Fruit fly (Drosophila melanogaster) whole organism, embryonic: Measurements from ENCODE around the gene kat80.

Experiments
- Awh ChIP-seq: fragments of 200-800 bp; sonication (Bioruptor generic); IDR thresholded peaks from 2 replicates; pipeline ENCODE4, ENCODE4 v1.3.6; 2022; ENCODE audit warnings: missing biosample characterization, missing genetic modification characterization
- CG10147 ChIP-seq: fragments of 200-800 bp; sonication (Bioruptor generic); optimal IDR thresholded peaks from 2 replicates; lab custom pipeline; 2019; ENCODE audit warnings: missing biosample characterization, mild to moderate bottlenecking, missing genetic modification characterization, moderate library complexity
- CG1024 ChIP-seq: fragments of 200-800 bp; sonication (Bioruptor generic); IDR thresholded peaks from 2 replicates; pipeline ENCODE4 v1.3.6; 2022; ENCODE audit warnings: missing biosample characterization, missing genetic modification characterization
- CG10274 ChIP-seq: fragments of 200-800 bp; sonication (Bioruptor generic); optimal IDR thresholded peaks from 3 replicates; lab custom pipeline; 2017; ENCODE audit warnings: missing biosample characterization, mild to moderate bottlenecking, missing genetic modification characterization
- CG10979 ChIP-seq: fragments of 200-800 bp; sonication (Bioruptor generic); optimal IDR thresholded peaks from 2 replicates; lab custom pipeline; 2018; ENCODE audit warnings: missing biosample characterization, mild to moderate bottlenecking, missing genetic modification characterization, moderate library complexity
- CG11093 ChIP-seq: fragments of 200-800 bp; sonication (Bioruptor generic); IDR thresholded peaks from 3 replicates; pipeline ENCODE4 v1.3.6; 2022; ENCODE audit warnings: missing biosample characterization, missing genetic modification characterization
- CG12769 ChIP-seq: fragments of 200-800 bp; sonication (Bioruptor generic); optimal IDR thresholded peaks from 2 replicates; lab custom pipeline; 2019; ENCODE audit warnings: missing biosample characterization, mild to moderate bottlenecking, missing genetic modification characterization, moderate library complexity
- CG13287 ChIP-seq: fragments of 200-800 bp; sonication (Bioruptor generic); IDR thresholded peaks from 2 replicates; pipeline ENCODE4 v1.3.6; 2022; ENCODE audit warnings: missing biosample characterization, missing genetic modification characterization; ENCODE audit not compliant: partially characterized antibody
- CG14710 ChIP-seq: fragments of 200-800 bp; sonication (Bioruptor generic); optimal IDR thresholded peaks from 3 replicates; lab custom pipeline; 2019; ENCODE audit warnings: missing biosample characterization, mild to moderate bottlenecking, missing genetic modification characterization, moderate library complexity
- CG1529 ChIP-seq: fragments of 200-800 bp; sonication (Bioruptor generic); optimal IDR thresholded peaks from 3 replicates; lab custom pipeline; 2018; ENCODE audit warnings: missing biosample characterization, missing genetic modification characterization
- CG1602 ChIP-seq: fragments of 200-800 bp; sonication (Bioruptor generic); optimal IDR thresholded peaks from 3 replicates; lab custom pipeline; 2016; ENCODE audit warnings: missing biosample characterization, missing genetic modification characterization
- CG18476 ChIP-seq: fragments of 200-800 bp; sonication (Bioruptor generic); optimal IDR thresholded peaks from 2 replicates; lab custom pipeline; 2016; ENCODE audit warnings: missing biosample characterization, mild to moderate bottlenecking, missing genetic modification characterization
- CG30403 ChIP-seq: fragments of 200-800 bp; sonication (Bioruptor generic); optimal IDR thresholded peaks from 3 replicates; lab custom pipeline; 2016; ENCODE audit warnings: missing biosample characterization, missing genetic modification characterization
- CG4854 ChIP-seq: fragments of 200-800 bp; sonication (Bioruptor generic); optimal IDR thresholded peaks from 2 replicates; lab custom pipeline; 2016; ENCODE audit warnings: missing biosample characterization, missing genetic modification characterization, inconsistent platforms
- CG5180 ChIP-seq: fragments of 200-800 bp; sonication (Bioruptor generic); optimal IDR thresholded peaks from 3 replicates; lab custom pipeline; 2017; ENCODE audit warnings: missing biosample characterization, missing genetic modification characterization, mild to moderate bottlenecking, moderate library complexity, missing genetic modification reagents
- CG7357 ChIP-seq: fragments of 200-800 bp; sonication (Bioruptor generic); IDR thresholded peaks from 3 replicates; pipeline ENCODE4 v1.3.6; 2022; ENCODE audit warnings: missing biosample characterization, missing genetic modification characterization
- CG7987 ChIP-seq: fragments of 200-800 bp; sonication (Bioruptor generic); optimal IDR thresholded peaks from 2 replicates; lab custom pipeline; 2018; ENCODE audit warnings: missing biosample characterization, mild to moderate bottlenecking, missing genetic modification characterization, moderate library complexity
- CG8290 ChIP-seq, 3 experiments: fragments of 200-800 bp; sonication (Bioruptor generic); optimal IDR thresholded peaks; 2 replicates each; lab custom pipeline; 2016 to 2019; ENCODE audit warnings: missing biosample characterization in 3 of 3, missing genetic modification characterization in 3 of 3, mild to moderate bottlenecking in 2 of 3, moderate library complexity in 1 of 3
- CG9215 ChIP-seq: fragments of 200-800 bp; sonication (Bioruptor generic); IDR thresholded peaks from 2 replicates; pipeline ENCODE4 v1.3.6; 2022; ENCODE audit warnings: missing biosample characterization, missing genetic modification characterization
- CG9609 ChIP-seq: fragments of 200-800 bp; sonication (Bioruptor generic); optimal IDR thresholded peaks from 3 replicates; lab custom pipeline; 2016; ENCODE audit warnings: missing biosample characterization, missing genetic modification characterization
- CG9817 ChIP-seq: fragments of 200-800 bp; sonication (Bioruptor generic); optimal IDR thresholded peaks from 2 replicates; lab custom pipeline; 2018; ENCODE audit warnings: missing biosample characterization, mild to moderate bottlenecking, missing genetic modification characterization, moderate library complexity
- CrebB ChIP-seq: fragments of 200-800 bp; sonication (Bioruptor generic); optimal IDR thresholded peaks from 3 replicates; lab custom pipeline; 2018; ENCODE audit warnings: missing biosample characterization, mild to moderate bottlenecking, missing genetic modification characterization
- Deaf1 ChIP-seq: fragments of 200-800 bp; optimal IDR thresholded peaks from 3 replicates; lab custom pipeline; 2019; ENCODE audit warnings: missing biosample characterization, mild to moderate bottlenecking, missing genetic modification characterization, moderate library complexity
- Dek ChIP-seq: fragments of 200-800 bp; sonication (Bioruptor generic); optimal IDR thresholded peaks from 3 replicates; lab custom pipeline; 2019; ENCODE audit warnings: missing biosample characterization, mild to moderate bottlenecking, missing genetic modification characterization, moderate library complexity
- HLH3B ChIP-seq: fragments of 200-800 bp; sonication (Bioruptor generic); IDR thresholded peaks from 2 replicates; pipeline ENCODE4 v1.3.6; 2022; ENCODE audit warnings: missing biosample characterization, missing genetic modification characterization
- HLHmδ ChIP-seq: fragments of 200-800 bp; sonication (Bioruptor generic); optimal IDR thresholded peaks from 2 replicates; lab custom pipeline; 2018; ENCODE audit warnings: missing biosample characterization, mild to moderate bottlenecking, missing genetic modification characterization, moderate library complexity
- Hand ChIP-seq: fragments of 200-800 bp; sonication (Bioruptor generic); optimal IDR thresholded peaks from 2 replicates; lab custom pipeline; 2017; ENCODE audit warnings: mild to moderate bottlenecking, missing biosample characterization, missing genetic modification reagents, missing genetic modification characterization
- Mad ChIP-seq: fragments of 200-800 bp; sonication (Bioruptor generic); optimal IDR thresholded peaks from 2 replicates; lab custom pipeline; 2016; ENCODE audit warnings: missing biosample characterization, missing genetic modification characterization
- Mes4 ChIP-seq: fragments of 200-800 bp; sonication (Bioruptor generic); optimal IDR thresholded peaks from 2 replicates; lab custom pipeline; 2016; ENCODE audit warnings: missing biosample characterization, missing genetic modification characterization
- Myb ChIP-seq: fragments of 200-800 bp; sonication (Bioruptor generic); optimal IDR thresholded peaks from 2 replicates; lab custom pipeline; 2016; ENCODE audit warnings: missing biosample characterization, missing genetic modification characterization
- Sry-δ ChIP-seq: fragments of 200-800 bp; sonication (Bioruptor generic); optimal IDR thresholded peaks from 2 replicates; lab custom pipeline; 2016; ENCODE audit warnings: missing biosample characterization, missing genetic modification characterization
- Stat92E ChIP-seq, 3 experiments: fragments of >200 bp in 2 of 3; fragments of 200-800 bp in 1 of 3; sonication (Bioruptor generic) in 1 of 3; optimal IDR thresholded peaks; 2 replicates each; lab custom pipeline; 2017 to 2019; ENCODE audit warnings: missing biosample characterization in 3 of 3, missing genetic modification characterization in 3 of 3, mild to moderate bottlenecking in 1 of 3, moderate library complexity in 1 of 3
- Vsx1 ChIP-seq: fragments of 200-800 bp; sonication (Bioruptor generic); optimal IDR thresholded peaks from 2 replicates; lab custom pipeline; 2017; ENCODE audit warnings: missing biosample characterization, mild to moderate bottlenecking, missing genetic modification characterization, missing genetic modification reagents
- ase ChIP-seq: fragments of 200-800 bp; sonication (Bioruptor generic); IDR thresholded peaks from 3 replicates; pipeline ENCODE4 v1.3.6; 2022; ENCODE audit warnings: missing biosample characterization, missing genetic modification characterization
- ash1 ChIP-seq: fragments of 200-800 bp; sonication (Bioruptor generic); optimal IDR thresholded peaks from 2 replicates; lab custom pipeline; 2018; ENCODE audit warnings: missing biosample characterization, mild to moderate bottlenecking, missing genetic modification characterization
- btn ChIP-seq: fragments of 200-800 bp; sonication (Bioruptor generic); optimal IDR thresholded peaks from 2 replicates; lab custom pipeline; 2016; ENCODE audit warnings: missing biosample characterization, missing genetic modification characterization
- cad ChIP-seq: fragments of >200 bp; optimal IDR thresholded peaks from 2 replicates; lab custom pipeline; 2017; ENCODE audit warnings: missing biosample characterization, missing genetic modification characterization
- chm ChIP-seq: fragments of 200-800 bp; sonication (Bioruptor generic); IDR thresholded peaks from 2 replicates; pipeline ENCODE4 v1.3.6; 2022; ENCODE audit warnings: missing biosample characterization, missing genetic modification characterization
- crc ChIP-seq: fragments of 200-800 bp; sonication (Bioruptor generic); optimal IDR thresholded peaks from 2 replicates; lab custom pipeline; 2016; ENCODE audit warnings: missing biosample characterization, missing genetic modification characterization
- fd64A ChIP-seq: fragments of 200-800 bp; sonication (Bioruptor generic); optimal IDR thresholded peaks from 3 replicates; lab custom pipeline; 2018; ENCODE audit warnings: missing biosample characterization, mild to moderate bottlenecking, missing genetic modification characterization
- gcm ChIP-seq: fragments of 200-800 bp; sonication (Bioruptor generic); optimal IDR thresholded peaks from 2 replicates; lab custom pipeline; 2019; ENCODE audit warnings: missing biosample characterization, mild to moderate bottlenecking, missing genetic modification characterization, moderate library complexity
- gfzf ChIP-seq: fragments of 200-800 bp; sonication (Bioruptor generic); optimal IDR thresholded peaks from 2 replicates; lab custom pipeline; 2016; ENCODE audit warnings: missing biosample characterization, mild to moderate bottlenecking, missing genetic modification characterization, moderate library complexity
- hbn ChIP-seq: fragments of 200-800 bp; sonication (Bioruptor generic); IDR thresholded peaks from 2 replicates; pipeline ENCODE4 v1.3.6; 2022; ENCODE audit warnings: missing biosample characterization, missing genetic modification characterization; ENCODE audit not compliant: partially characterized antibody
- otp ChIP-seq: fragments of 200-800 bp; sonication (Bioruptor generic); IDR thresholded peaks from 3 replicates; pipeline ENCODE4, ENCODE4 v1.3.6; 2022; ENCODE audit warnings: missing biosample characterization, missing genetic modification characterization
- p53 ChIP-seq: fragments of 200-800 bp; sonication (Bioruptor generic); optimal IDR thresholded peaks from 2 replicates; lab custom pipeline; 2016; ENCODE audit warnings: missing biosample characterization, missing genetic modification characterization
- pho ChIP-seq: fragments of 200-800 bp; sonication (Bioruptor generic); optimal IDR thresholded peaks from 2 replicates; lab custom pipeline; 2016; ENCODE audit warnings: missing biosample characterization, missing genetic modification characterization
- row ChIP-seq: fragments of 200-800 bp; sonication (Bioruptor generic); IDR thresholded peaks from 3 replicates; pipeline ENCODE4 v1.3.6; 2022; ENCODE audit warnings: missing biosample characterization, missing genetic modification characterization
- sisA ChIP-seq: fragments of 200-800 bp; sonication (Bioruptor generic); IDR thresholded peaks from 2 replicates; pipeline ENCODE4 v1.3.6; 2022; ENCODE audit warnings: missing biosample characterization, missing genetic modification characterization
- wek ChIP-seq: fragments of 200-800 bp; sonication (Bioruptor generic); optimal IDR thresholded peaks from 3 replicates; lab custom pipeline; 2018; ENCODE audit warnings: missing biosample characterization, mild to moderate bottlenecking, missing genetic modification characterization, moderate library complexity

kat80 gene

dm6 chrX:16278783-16279182, 2.8 kb upstream of the kat80 start (continued):
- TF ChIP-seq Sry-δ (GFP tag; lab: Kevin White, UChicago) (no peak), ase (peak; percentile 80), HLH3B (peak; percentile 85), CG10147 (GFP tag; lab: Kevin White, UChicago) (peak; percentile 71), CG9817 (tag; lab: Kevin White, UChicago) (peak; percentile 83), Mes4 (GFP tag; lab: Kevin White, UChicago) (peak; percentile 2), hbn (GFP tag; lab: Robert Waterston, UW) (no peak), CG10274 (GFP tag; lab: Kevin White, UChicago) (peak; percentile 70), CG18476 (peak; percentile 34), cad (no peak), HLHmδ (no peak), CG1024 (GFP tag; lab: Robert Waterston, UW) (peak; percentile 53), sisA (peak; percentile 79), Awh (GFP tag; lab: Robert Waterston, UW) (peak; percentile 87), CG13287 (GFP tag; lab: Robert Waterston, UW) (no peak), CG7357 (GFP tag; lab: Robert Waterston, UW) (peak; percentile 68; the same call in 2 of the 3 replicates), p53 (GFP tag; lab: Kevin White, UChicago) (no peak), Hand (peak; percentile 81), wek (GFP tag; lab: Kevin White, UChicago) (peak; percentile 75), btn (no peak), pho (GFP tag; lab: Kevin White, UChicago) (no peak), CG11093 (peak; percentile 59; the same call in 2 of the 3 replicates), CrebB (tag; lab: Kevin White, UChicago) (peak; percentile 78), Deaf1 (tag; lab: Kevin White, UChicago) (peak; percentile 30), CG1602 (GFP tag; lab: Kevin White, UChicago) (peak; percentile 49), CG8290 (GFP tag; optimal IDR thresholded peaks at IDR 0.05; lab: Kevin White, UChicago) (peak; percentile 27), CG8290 (tag; optimal IDR thresholded peaks at IDR 0.05; lab: Kevin White, UChicago) (peak; percentile 63 to 79), CG9215 (GFP tag; lab: Robert Waterston, UW) (peak; percentile 51), Vsx1 (GFP tag; lab: Kevin White, UChicago) (peak; percentile 80), gcm (GFP tag; lab: Kevin White, UChicago) (peak; percentile 84), otp (GFP tag; lab: Robert Waterston, UW) (peak; percentile 84; the same call in 2 of the 3 replicates), CG1529 (GFP tag; lab: Kevin White, UChicago) (peak; percentile 80), CG7987 (GFP tag; lab: Kevin White, UChicago) (peak; percentile 51), CG9609 (peak; percentile 61), CG10979 (tag; lab: Kevin White, UChicago) (peak; percentile 91), CG12769 (tag; lab: Kevin White, UChicago) (peak; percentile 83), CG14710 (tag; lab: Kevin White, UChicago) (peak; percentile 91), Dek (tag; lab: Kevin White, UChicago) (peak; percentile 61), Myb (GFP tag; lab: Kevin White, UChicago) (no peak), ash1 (GFP tag; lab: Kevin White, UChicago) (no peak), CG4854 (GFP tag; lab: Kevin White, UChicago) (no peak), crc (GFP tag; lab: Kevin White, UChicago) (peak; percentile 24), chm (GFP tag; lab: Robert Waterston, UW) (peak; percentile 93), fd64A (GFP tag; lab: Kevin White, UChicago) (peak; percentile 71), gfzf (no peak), CG30403 (peak; percentile 57), CG5180 (peak; percentile 85), row (GFP tag; lab: Robert Waterston, UW) (peak; percentile 87), Mad (GFP tag; lab: Kevin White, UChicago) (peak; percentile 73), Stat92E (GFP tag; optimal IDR thresholded peaks at IDR 0.05; lab: Kevin White, UChicago) (peak in 1 of 3 experiments; percentile 61)
